Worm (Caenorhabditis elegans) whole organism, L1 larva: ENCODE measurements around the gene C53C11.2.

ENCODE experiments used
- Y116A8C.19 ChIP-seq: sonication (generic microtip); optimal IDR thresholded peaks from 2 replicates; lab custom pipeline; 2016; ENCODE audit warnings: missing compliant biosample characterization, missing genetic modification characterization, borderline replicate concordance
- elt-2 ChIP-seq: sonication (generic microtip); optimal IDR thresholded peaks from 2 replicates; lab custom pipeline; 2016; ENCODE audit warnings: missing genetic modification characterization, mild to moderate bottlenecking, inconsistent platforms, missing compliant biosample characterization, missing genetic modification reagents
- elt-3 ChIP-seq, 6 experiments: fragments of 150-350 bp in 1 of 6; sonication (generic microtip); optimal IDR thresholded peaks; 2 replicates each; lab custom pipeline; 2017 to 2018; ENCODE audit warnings: missing biosample characterization in 6 of 6, missing genetic modification characterization in 6 of 6, inconsistent platforms in 1 of 6
- fos-1 ChIP-seq: fragments of 150-350 bp; optimal IDR thresholded peaks from 2 replicates; lab custom pipeline; 2014; ENCODE audit warnings: missing biosample characterization, missing genetic modification characterization
- hlh-4 ChIP-seq: sonication (generic microtip); optimal IDR thresholded peaks from 2 replicates; lab custom pipeline; 2016; ENCODE audit warnings: mild to moderate bottlenecking, missing genetic modification characterization, missing compliant biosample characterization
- lin-39 ChIP-seq: fragments of 150-350 bp; optimal IDR thresholded peaks from 2 replicates; lab custom pipeline; 2014; ENCODE audit warnings: missing biosample characterization, missing genetic modification reagents, missing genetic modification characterization
- lsy-2 ChIP-seq, 2 experiments: fragments of 150-350 bp; optimal IDR thresholded peaks; 2 replicates each; lab custom pipeline; 2014; ENCODE audit warnings: missing biosample characterization in 2 of 2, missing genetic modification characterization in 2 of 2
- mef-2 ChIP-seq: fragments of 150-350 bp; optimal IDR thresholded peaks from 2 replicates; lab custom pipeline; 2014; ENCODE audit warnings: missing biosample characterization, missing genetic modification characterization
- nhr-47 ChIP-seq: sonication (generic microtip); optimal IDR thresholded peaks from 2 replicates; lab custom pipeline; 2016; ENCODE audit warnings: mild to moderate bottlenecking, missing genetic modification characterization, moderate library complexity, missing compliant biosample characterization
- nhr-76 ChIP-seq: sonication (generic microtip); optimal IDR thresholded peaks from 2 replicates; lab custom pipeline; 2017; ENCODE audit warnings: missing biosample characterization, missing genetic modification characterization

- TF ChIP-seq mef-2 (tag; lab: Kevin White, UChicago) (no peak), hlh-4 (no peak), nhr-47 (tag; lab: Kevin White, UChicago) (no peak), nhr-76 (no peak), fos-1 (no peak), Y116A8C.19 (no peak), lin-39 (tag; lab: Kevin White, UChicago) (no peak), elt-2 (tag; lab: Kevin White, UChicago) (no peak), elt-3 (tag; optimal IDR thresholded peaks at IDR 0.05; lab: Kevin White, UChicago) (no peak), lsy-2 (tag; optimal IDR thresholded peaks at IDR 0.05; lab: Kevin White, UChicago) (no peak)
These were observed 4.0 kb downstream of the C53C11.2 start, which contains the start of gene C53C11.1 for ce11 chrX:17340484-17340883.
